Worm (Caenorhabditis elegans) whole organism, L4 larva: Measurements from ENCODE around the gene F48G7.8.

Experiments used
- fkh-10 ChIP-seq: fragments of 150-350 bp; optimal IDR thresholded peaks from 2 replicates; lab custom pipeline; 2014; ENCODE audit warnings: missing biosample characterization, missing genetic modification reagents, missing genetic modification characterization
- lin-13 ChIP-seq: fragments of 150-350 bp; optimal IDR thresholded peaks from 2 replicates; lab custom pipeline; 2014; ENCODE audit warnings: missing biosample characterization, missing genetic modification reagents, missing genetic modification characterization
- lsy-2 ChIP-seq, 2 experiments: fragments of 150-350 bp in 1 of 2; sonication (generic microtip) in 1 of 2; optimal IDR thresholded peaks; 2 replicates each; lab custom pipeline; 2014 to 2017; ENCODE audit warnings: missing biosample characterization in 2 of 2, missing genetic modification characterization in 2 of 2
- nhr-25 ChIP-seq: sonication (generic microtip); optimal IDR thresholded peaks from 2 replicates; lab custom pipeline; 2017; ENCODE audit warnings: missing genetic modification characterization, mild to moderate bottlenecking, missing compliant biosample characterization, antibody characterized with exemption, moderate library complexity, borderline replicate concordance; ENCODE audit not compliant: insufficient read depth
- php-3 ChIP-seq: fragments of 200-800 bp; sonication (Bioruptor generic); IDR thresholded peaks from 2 replicates; pipeline ENCODE4 v1.3.6; 2022; ENCODE audit warnings: missing genetic modification reagents, missing genetic modification characterization, missing compliant biosample characterization
- set-16 ChIP-seq: fragments of 200-800 bp; sonication (Bioruptor generic); IDR thresholded peaks from 2 replicates; pipeline ENCODE4 v1.3.6; 2022; ENCODE audit warnings: missing genetic modification reagents, missing genetic modification characterization, missing compliant biosample characterization
- snpc-4 ChIP-seq: fragments of 150-350 bp; optimal IDR thresholded peaks from 2 replicates; lab custom pipeline; 2014; ENCODE audit warnings: missing biosample characterization, missing genetic modification characterization
- unc-62 ChIP-seq, 3 experiments: fragments of 150-350 bp in 1 of 3; sonication (generic microtip); optimal IDR thresholded peaks in 2 of 3; peaks in 1 of 3; 1 replicate in 1 of 3; 2 replicates in 2 of 3; lab custom pipeline; 2014 to 2017; ENCODE audit warnings: missing biosample characterization in 3 of 3, missing genetic modification characterization in 3 of 3, missing genetic modification reagents in 3 of 3, missing genotype in 1 of 3
- zfp-2 ChIP-seq: sonication (generic microtip); optimal IDR thresholded peaks from 2 replicates; lab custom pipeline; 2016; ENCODE audit warnings: mild to moderate bottlenecking, missing genetic modification characterization, missing compliant biosample characterization

- no peak for TF ChIP-seq set-16 (GFP tag; lab: Robert Waterston, UW)
- TF ChIP-seq nhr-25 (tag; lab: Kevin White, UChicago): no peak
- TF ChIP-seq php-3 (GFP tag; lab: Robert Waterston, UW): no peak
- no peak for TF ChIP-seq lsy-2 (tag; optimal IDR thresholded peaks at IDR 0.05; lab: Kevin White, UChicago)
- TF ChIP-seq snpc-4 (tag; lab: Kevin White, UChicago): no peak
- no peak for TF ChIP-seq fkh-10 (GFP tag; lab: Kevin White, UChicago)
- TF ChIP-seq unc-62 (GFP tag; optimal IDR thresholded peaks at IDR 0.05 in 1 of 2; lab: Kevin White, UChicago): no peak
- TF ChIP-seq unc-62 (tag; optimal IDR thresholded peaks at IDR 0.05; lab: Kevin White, UChicago): no peak
- no peak for TF ChIP-seq lin-13 (GFP tag; lab: Kevin White, UChicago)
- no peak for TF ChIP-seq zfp-2
These were observed at the start of gene F48G7.8 for ce11 chrV:627585-627984.
